Worm (Caenorhabditis elegans) whole organism, L1 larva: Measurements from ENCODE around the gene str-14.

Experiments used
- blmp-1 ChIP-seq: fragments of 150-350 bp; optimal IDR thresholded peaks from 2 replicates; lab custom pipeline; 2014; ENCODE audit warnings: missing biosample characterization, missing genetic modification characterization
- mdl-1 ChIP-seq, 2 experiments: fragments of 150-350 bp; optimal IDR thresholded peaks; 2 replicates each; lab custom pipeline; 2014 to 2017; ENCODE audit warnings: missing biosample characterization in 2 of 2, missing genetic modification characterization in 2 of 2, inconsistent platforms in 1 of 2
- nhr-11 ChIP-seq: fragments of 150-350 bp; optimal IDR thresholded peaks from 2 replicates; lab custom pipeline; 2014; ENCODE audit warnings: missing biosample characterization, missing genetic modification characterization
- skn-1 ChIP-seq: fragments of 150-350 bp; optimal IDR thresholded peaks from 2 replicates; lab custom pipeline; 2014; ENCODE audit warnings: missing biosample characterization, missing genetic modification characterization
- ztf-11 ChIP-seq, 2 experiments: sonication (generic microtip); optimal IDR thresholded peaks; 2 replicates each; lab custom pipeline; 2016 to 2017; ENCODE audit warnings: missing genetic modification characterization in 2 of 2, missing biosample characterization in 1 of 2, missing compliant biosample characterization in 1 of 2

DNA sequence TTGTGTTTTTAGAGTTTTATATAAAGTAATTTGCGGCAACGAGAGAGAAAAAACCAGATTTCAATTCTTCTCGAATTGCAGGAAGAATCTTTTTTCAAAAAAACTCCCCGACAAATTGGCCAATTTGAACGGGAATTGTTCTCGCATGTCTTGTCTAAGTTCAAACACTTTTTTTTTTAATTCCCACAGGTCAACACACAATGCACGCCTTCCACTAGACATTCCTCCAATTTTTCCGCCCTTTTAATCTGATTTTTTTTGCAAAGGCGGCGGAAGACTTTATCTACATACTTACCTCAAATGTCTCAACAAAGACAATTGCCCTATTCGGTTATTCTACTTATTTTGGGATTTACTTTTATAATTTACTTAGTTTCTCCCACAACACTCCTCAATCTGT, 47.3 kb downstream of the str-14 start, which contains the start of gene F26D2.3:
- no peak for TF ChIP-seq nhr-11 (tag; lab: Kevin White, UChicago)
- no peak for TF ChIP-seq mdl-1 (tag; optimal IDR thresholded peaks at IDR 0.05; lab: Kevin White, UChicago)
- no peak for TF ChIP-seq blmp-1 (tag; lab: Kevin White, UChicago)
- no peak for TF ChIP-seq skn-1 (tag; lab: Kevin White, UChicago)
- no peak for TF ChIP-seq ztf-11 (tag; optimal IDR thresholded peaks at IDR 0.05; lab: Kevin White, UChicago)
